Fruit fly (Drosophila melanogaster) whole organism, embryonic: ENCODE data around the gene CG14280.

ENCODE experiments used
- CG10147 ChIP-seq: fragments of 200-800 bp; sonication (Bioruptor generic); optimal IDR thresholded peaks from 2 replicates; lab custom pipeline; 2019; ENCODE audit warnings: missing biosample characterization, mild to moderate bottlenecking, missing genetic modification characterization, moderate library complexity
- CG11093 ChIP-seq: fragments of 200-800 bp; sonication (Bioruptor generic); IDR thresholded peaks from 3 replicates; pipeline ENCODE4 v1.3.6; 2022; ENCODE audit warnings: missing biosample characterization, missing genetic modification characterization
- CG11398 ChIP-seq: fragments of 200-800 bp; sonication (Bioruptor generic); optimal IDR thresholded peaks from 2 replicates; lab custom pipeline; 2016; ENCODE audit warnings: missing biosample characterization, missing genetic modification characterization
- CG12104 ChIP-seq: fragments of 200-800 bp; sonication (Bioruptor generic); optimal IDR thresholded peaks from 3 replicates; lab custom pipeline; 2016; ENCODE audit warnings: missing biosample characterization, missing genetic modification characterization
- CG12942 ChIP-seq: fragments of 200-800 bp; sonication (Bioruptor generic); optimal IDR thresholded peaks from 3 replicates; lab custom pipeline; 2016; ENCODE audit warnings: missing biosample characterization, missing genetic modification characterization
- CG14860 ChIP-seq: fragments of 200-800 bp; sonication (Bioruptor generic); IDR thresholded peaks from 3 replicates; pipeline ENCODE4 v1.3.6; 2022; ENCODE audit warnings: missing biosample characterization, missing genetic modification characterization; ENCODE audit not compliant: partially characterized antibody
- CG17361 ChIP-seq: fragments of 200-800 bp; sonication (Bioruptor generic); IDR thresholded peaks from 3 replicates; pipeline ENCODE4 v1.3.6; 2022; ENCODE audit warnings: missing biosample characterization, missing genetic modification characterization
- CG34224 ChIP-seq: fragments of 200-800 bp; sonication (Bioruptor generic); IDR thresholded peaks from 3 replicates; pipeline ENCODE4 v1.3.6; 2022; ENCODE audit warnings: missing biosample characterization, missing genetic modification characterization; ENCODE audit not compliant: partially characterized antibody
- CG42726 ChIP-seq: fragments of 200-800 bp; sonication (Bioruptor generic); IDR thresholded peaks from 2 replicates; pipeline ENCODE4 v1.3.6; 2022; ENCODE audit warnings: missing biosample characterization, missing genetic modification characterization; ENCODE audit not compliant: partially characterized antibody
- CG4424 ChIP-seq: fragments of 200-800 bp; sonication (Bioruptor generic); optimal IDR thresholded peaks from 3 replicates; lab custom pipeline; 2016; ENCODE audit warnings: missing biosample characterization, missing genetic modification characterization
- CG4617 ChIP-seq: fragments of 200-800 bp; sonication (Bioruptor generic); optimal IDR thresholded peaks from 3 replicates; lab custom pipeline; 2016; ENCODE audit warnings: missing biosample characterization, missing genetic modification characterization, borderline replicate concordance
- CG4730 ChIP-seq: fragments of 200-800 bp; sonication (Bioruptor generic); IDR thresholded peaks from 2 replicates; pipeline ENCODE4 v1.3.6; 2022; ENCODE audit warnings: missing biosample characterization, missing genetic modification characterization
- CG4854 ChIP-seq: fragments of 200-800 bp; sonication (Bioruptor generic); optimal IDR thresholded peaks from 2 replicates; lab custom pipeline; 2016; ENCODE audit warnings: missing biosample characterization, missing genetic modification characterization, inconsistent platforms
- CG6683 ChIP-seq: fragments of 200-800 bp; sonication (Bioruptor generic); optimal IDR thresholded peaks from 2 replicates; lab custom pipeline; 2017; ENCODE audit warnings: missing biosample characterization, mild to moderate bottlenecking, missing genetic modification characterization, missing genetic modification reagents
- CG6689 ChIP-seq: fragments of 200-800 bp; sonication (Bioruptor generic); IDR thresholded peaks from 2 replicates; pipeline ENCODE4 v1.3.6; 2022; ENCODE audit warnings: missing biosample characterization, missing genetic modification characterization
- CG8924 ChIP-seq: fragments of 200-800 bp; optimal IDR thresholded peaks from 3 replicates; lab custom pipeline; 2019; ENCODE audit warnings: missing biosample characterization, mild to moderate bottlenecking, missing genetic modification characterization, moderate library complexity
- CG9215 ChIP-seq: fragments of 200-800 bp; sonication (Bioruptor generic); IDR thresholded peaks from 2 replicates; pipeline ENCODE4 v1.3.6; 2022; ENCODE audit warnings: missing biosample characterization, missing genetic modification characterization
- Elba2 ChIP-seq: fragments of 200-800 bp; sonication (Bioruptor generic); optimal IDR thresholded peaks from 3 replicates; lab custom pipeline; 2016; ENCODE audit warnings: missing biosample characterization, missing genetic modification characterization
- Gug ChIP-seq: fragments of 200-800 bp; sonication (Bioruptor generic); IDR thresholded peaks from 4 replicates; pipeline ENCODE4 v1.3.6; 2022; ENCODE audit warnings: missing biosample characterization, missing genetic modification characterization
- H15 ChIP-seq: fragments of 200-800 bp; sonication (Bioruptor generic); IDR thresholded peaks from 3 replicates; pipeline ENCODE4 v1.3.6; 2022; ENCODE audit warnings: missing biosample characterization, missing genetic modification characterization
- HHEX ChIP-seq: fragments of 200-800 bp; sonication (Bioruptor generic); optimal IDR thresholded peaks from 3 replicates; lab custom pipeline; 2017; ENCODE audit warnings: missing biosample characterization, mild to moderate bottlenecking, missing genetic modification characterization, missing genetic modification reagents
- HLH4C ChIP-seq: fragments of 200-800 bp; sonication (Bioruptor generic); IDR thresholded peaks from 3 replicates; pipeline ENCODE4 v1.3.6; 2022; ENCODE audit warnings: missing biosample characterization, missing genetic modification characterization; ENCODE audit not compliant: partially characterized antibody
- MTF-1 ChIP-seq: fragments of 200-800 bp; sonication (Bioruptor generic); optimal IDR thresholded peaks from 2 replicates; lab custom pipeline; 2018; ENCODE audit warnings: missing biosample characterization, mild to moderate bottlenecking, missing genetic modification characterization, borderline replicate concordance
- Mad ChIP-seq: fragments of 200-800 bp; sonication (Bioruptor generic); optimal IDR thresholded peaks from 2 replicates; lab custom pipeline; 2016; ENCODE audit warnings: missing biosample characterization, missing genetic modification characterization
- Nf-YB ChIP-seq: fragments of 200-800 bp; sonication (Bioruptor generic); optimal IDR thresholded peaks from 3 replicates; lab custom pipeline; 2019; ENCODE audit warnings: missing biosample characterization, mild to moderate bottlenecking, missing genetic modification characterization, moderate library complexity
- Rfx ChIP-seq: fragments of 200-800 bp; sonication (Bioruptor generic); IDR thresholded peaks from 2 replicates; pipeline ENCODE4 v1.3.6; 2022; ENCODE audit warnings: missing biosample characterization, missing genetic modification characterization
- Side ChIP-seq: fragments of 200-800 bp; sonication (Bioruptor generic); optimal IDR thresholded peaks from 2 replicates; lab custom pipeline; 2016; ENCODE audit warnings: missing biosample characterization, missing genetic modification characterization
- Sox100B ChIP-seq: fragments of 200-800 bp; sonication (Bioruptor generic); optimal IDR thresholded peaks from 3 replicates; lab custom pipeline; 2018; ENCODE audit warnings: missing biosample characterization, mild to moderate bottlenecking, missing genetic modification characterization
- Sox102F ChIP-seq: fragments of 200-800 bp; sonication (Bioruptor generic); optimal IDR thresholded peaks from 2 replicates; lab custom pipeline; 2018; ENCODE audit warnings: missing biosample characterization, mild to moderate bottlenecking, missing genetic modification characterization, moderate library complexity
- Sry-β ChIP-seq: fragments of 200-800 bp; sonication (Bioruptor generic); optimal IDR thresholded peaks from 2 replicates; lab custom pipeline; 2018; ENCODE audit warnings: missing biosample characterization, mild to moderate bottlenecking, missing genetic modification characterization, moderate library complexity
- aop ChIP-seq: fragments of 200-800 bp; sonication (Bioruptor generic); IDR thresholded peaks from 2 replicates; pipeline ENCODE4 v1.3.6; 2022; ENCODE audit warnings: missing biosample characterization, missing genetic modification characterization
- br ChIP-seq: fragments of >200 bp; optimal IDR thresholded peaks from 2 replicates; lab custom pipeline; 2017
- eve ChIP-seq, 2 experiments: fragments of >200 bp; optimal IDR thresholded peaks; 2 replicates each; lab custom pipeline; 2017; ENCODE audit warnings: missing biosample characterization in 2 of 2, missing genetic modification characterization in 2 of 2
- gem ChIP-seq: fragments of 200-800 bp; sonication (Bioruptor generic); optimal IDR thresholded peaks from 2 replicates; lab custom pipeline; 2019; ENCODE audit warnings: missing biosample characterization, mild to moderate bottlenecking, missing genetic modification characterization, moderate library complexity
- gfzf ChIP-seq: fragments of 200-800 bp; sonication (Bioruptor generic); optimal IDR thresholded peaks from 2 replicates; lab custom pipeline; 2016; ENCODE audit warnings: missing biosample characterization, mild to moderate bottlenecking, missing genetic modification characterization, moderate library complexity
- grau ChIP-seq: fragments of 200-800 bp; optimal IDR thresholded peaks from 3 replicates; lab custom pipeline; 2019; ENCODE audit warnings: missing biosample characterization, mild to moderate bottlenecking, missing genetic modification characterization, moderate library complexity
- hkb ChIP-seq, 2 experiments: fragments of 200-800 bp in 1 of 2; fragments of >200 bp in 1 of 2; sonication (Bioruptor generic) in 1 of 2; IDR thresholded peaks in 1 of 2; optimal IDR thresholded peaks in 1 of 2; 2 replicates each; pipeline versions ENCODE4 v1.3.6 to Lab custom; 2017 to 2022; ENCODE audit warnings: missing biosample characterization in 1 of 2, missing genetic modification characterization in 1 of 2
- hth ChIP-seq: fragments of >200 bp; optimal IDR thresholded peaks from 2 replicates; lab custom pipeline; 2017; ENCODE audit warnings: inconsistent platforms
- klu ChIP-seq: fragments of 200-800 bp; sonication (Bioruptor generic); IDR thresholded peaks from 2 replicates; pipeline ENCODE4 v1.3.6; 2022; ENCODE audit warnings: missing biosample characterization, missing genetic modification characterization
- lbe ChIP-seq: fragments of 200-800 bp; sonication (Bioruptor generic); optimal IDR thresholded peaks from 2 replicates; lab custom pipeline; 2016; ENCODE audit warnings: missing biosample characterization, mild to moderate bottlenecking, missing genetic modification characterization
- mld ChIP-seq: fragments of 200-800 bp; sonication (Bioruptor generic); IDR thresholded peaks from 3 replicates; pipeline ENCODE4 v1.3.6; 2022; ENCODE audit warnings: missing biosample characterization, missing genetic modification characterization; ENCODE audit not compliant: partially characterized antibody
- oc ChIP-seq: fragments of 200-800 bp; sonication (Bioruptor generic); optimal IDR thresholded peaks from 2 replicates; lab custom pipeline; 2018; ENCODE audit warnings: missing biosample characterization, mild to moderate bottlenecking, missing genetic modification characterization, moderate library complexity
- odd ChIP-seq: fragments of 200-800 bp; sonication (Bioruptor generic); optimal IDR thresholded peaks from 2 replicates; lab custom pipeline; 2017; ENCODE audit warnings: missing biosample characterization, mild to moderate bottlenecking, missing genetic modification characterization
- onecut ChIP-seq: fragments of 200-800 bp; sonication (Bioruptor generic); IDR thresholded peaks from 2 replicates; pipeline ENCODE4 v1.3.6; 2022; ENCODE audit warnings: missing biosample characterization, missing genetic modification characterization
- pzg ChIP-seq: fragments of 200-800 bp; sonication (Bioruptor generic); optimal IDR thresholded peaks from 3 replicates; lab custom pipeline; 2018; ENCODE audit warnings: missing biosample characterization, mild to moderate bottlenecking, missing genetic modification characterization, moderate library complexity
- rib ChIP-seq: fragments of 200-800 bp; sonication (Bioruptor generic); IDR thresholded peaks from 2 replicates; pipeline ENCODE4 v1.3.6; 2022; ENCODE audit warnings: missing biosample characterization, missing genetic modification characterization
- row ChIP-seq: fragments of 200-800 bp; sonication (Bioruptor generic); IDR thresholded peaks from 3 replicates; pipeline ENCODE4 v1.3.6; 2022; ENCODE audit warnings: missing biosample characterization, missing genetic modification characterization
- toy ChIP-seq: fragments of 200-800 bp; sonication (Bioruptor generic); IDR thresholded peaks from 2 replicates; pipeline ENCODE4 v1.3.6; 2022; ENCODE audit warnings: missing biosample characterization, missing genetic modification characterization
- vfl ChIP-seq: fragments of 200-800 bp; sonication (Bioruptor generic); optimal IDR thresholded peaks from 2 replicates; lab custom pipeline; 2016; ENCODE audit warnings: missing biosample characterization, missing genetic modification characterization

The CG14280 gene

DNA sequence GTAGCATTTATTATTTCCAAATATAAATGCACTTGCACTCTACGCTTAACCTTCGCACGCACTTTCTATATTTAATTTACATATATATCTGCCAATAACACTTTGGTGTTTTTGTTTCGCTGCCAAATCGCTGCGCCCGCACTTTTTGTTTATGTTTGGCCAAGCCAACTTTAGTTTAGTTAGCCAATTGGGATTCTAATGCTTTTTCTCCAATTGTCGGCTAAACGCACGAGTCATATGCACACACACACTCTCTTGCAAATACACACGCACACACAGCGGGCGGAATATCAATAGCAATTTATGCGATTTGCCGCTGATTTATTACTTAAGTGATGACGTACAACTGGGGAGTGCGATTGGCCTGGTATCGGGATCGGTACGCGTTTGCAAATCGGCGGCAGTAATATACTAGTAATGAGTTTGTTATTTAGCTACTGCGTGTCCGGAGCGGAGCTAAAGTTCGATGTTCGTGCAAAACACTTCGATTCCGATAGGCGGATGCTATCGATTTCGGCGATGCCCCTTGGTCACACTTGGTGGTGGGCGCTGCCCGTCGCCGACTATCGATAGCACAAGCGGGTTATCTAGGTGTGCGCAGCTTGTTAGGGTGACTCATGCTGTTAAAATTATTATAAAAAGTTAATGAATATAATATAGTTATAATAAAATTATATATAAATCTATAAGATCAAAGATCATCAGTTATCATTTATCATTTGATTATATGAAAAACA lies 30.3 kb upstream of the CG14280 start, which contains the start of gene vib (continued):
- peak; percentile 68 for TF ChIP-seq CG6689 (GFP tag; lab: Robert Waterston, UW)
- TF ChIP-seq mld (GFP tag; lab: Robert Waterston, UW) = peak; percentile 81
- no peak for TF ChIP-seq vfl (GFP tag; lab: Kevin White, UChicago)
- no peak for TF ChIP-seq CG9215 (GFP tag; lab: Robert Waterston, UW)
- peak; percentile 77 for TF ChIP-seq Sry-β
- TF ChIP-seq grau = peak; percentile 63
- TF ChIP-seq Side (GFP tag; lab: Kevin White, UChicago) = peak; percentile 30
- TF ChIP-seq Nf-YB (GFP tag; lab: Kevin White, UChicago) = peak; percentile 10
- peak; percentile 57 for TF ChIP-seq HHEX (GFP tag; lab: Kevin White, UChicago)
- TF ChIP-seq lbe = peak; percentile 28
- TF ChIP-seq CG4854 (GFP tag; lab: Kevin White, UChicago) = no peak
- no peak for TF ChIP-seq eve (GFP tag; optimal IDR thresholded peaks at IDR 0.05; lab: Kevin White, UChicago)
- peak; percentile 46 for TF ChIP-seq gfzf
- TF ChIP-seq CG34224 (GFP tag; lab: Robert Waterston, UW) = peak; percentile 89
- no peak for TF ChIP-seq aop (GFP tag; lab: Robert Waterston, UW)
- TF ChIP-seq CG14860 (GFP tag; lab: Robert Waterston, UW) = peak; percentile 89
- TF ChIP-seq Sox100B (GFP tag; lab: Kevin White, UChicago) = no peak
- peak; percentile 84 for TF ChIP-seq row
- peak; percentile 43 for TF ChIP-seq Sox102F (GFP tag; lab: Kevin White, UChicago)
- TF ChIP-seq CG11398 (GFP tag; lab: Kevin White, UChicago) = no peak
- TF ChIP-seq Elba2 = peak; percentile 94
- peak; percentile 14 for TF ChIP-seq Mad (GFP tag; lab: Kevin White, UChicago)
- no peak for TF ChIP-seq klu (GFP tag; lab: Robert Waterston, UW)
- peak; percentile 60 for TF ChIP-seq CG8924 (tag; lab: Kevin White, UChicago)
- TF ChIP-seq HLH4C (GFP tag; lab: Robert Waterston, UW) = peak; percentile 97
- TF ChIP-seq CG11093 (GFP tag; lab: Robert Waterston, UW) = no peak
- TF ChIP-seq CG17361 (GFP tag; lab: Robert Waterston, UW) = peak; percentile 75; the same call in 2 of the 3 replicates
- peak; percentile 49; the same call in 1 of the 2 replicates for TF ChIP-seq rib
- no peak for TF ChIP-seq odd (GFP tag; lab: Kevin White, UChicago)
- TF ChIP-seq CG12104 (GFP tag; lab: Kevin White, UChicago) = no peak
- no peak for TF ChIP-seq CG6683 (GFP tag; lab: Kevin White, UChicago)
- TF ChIP-seq onecut = peak; percentile 72
- TF ChIP-seq CG12942 = peak; percentile 9
- TF ChIP-seq CG4424 (GFP tag; lab: Kevin White, UChicago) = peak; percentile 55
- TF ChIP-seq hth (lab: Kevin White, UChicago) = no peak
- peak; percentile 35 for TF ChIP-seq CG10147
- no peak for TF ChIP-seq gem (tag; lab: Kevin White, UChicago)
- TF ChIP-seq H15 (GFP tag; lab: Robert Waterston, UW) = 0 out of 3 replicates have a peak, but pooled peaks have one; percentile 35
- peak; percentile 88 for TF ChIP-seq CG42726
- TF ChIP-seq CG4730 (GFP tag; lab: Robert Waterston, UW) = peak; percentile 39; the same call in 1 of the 2 replicates
- TF ChIP-seq CG4617 (GFP tag; lab: Kevin White, UChicago) = peak; percentile 58
- TF ChIP-seq hkb (optimal IDR thresholded peaks at IDR 0.05; lab: Kevin White, UChicago) = no peak
- peak; percentile 68 for TF ChIP-seq hkb (GFP tag; IDR thresholded peaks at IDR 0.05; lab: Robert Waterston, UW)
- peak; percentile 77 for TF ChIP-seq Rfx (GFP tag; lab: Robert Waterston, UW)
- TF ChIP-seq MTF-1 = peak; percentile 16
- no peak for TF ChIP-seq toy (GFP tag; lab: Robert Waterston, UW)
- peak; percentile 48; the same call in 1 of the 4 replicates for TF ChIP-seq Gug (GFP tag; lab: Robert Waterston, UW)
- peak; percentile 87 for TF ChIP-seq pzg (GFP tag; lab: Kevin White, UChicago)
- TF ChIP-seq br (lab: Kevin White, UChicago) = no peak
- TF ChIP-seq oc = peak; percentile 14
